Worm (Caenorhabditis elegans): ENCODE data around the gene hsp-17.

hsp-17 gene

DNA sequence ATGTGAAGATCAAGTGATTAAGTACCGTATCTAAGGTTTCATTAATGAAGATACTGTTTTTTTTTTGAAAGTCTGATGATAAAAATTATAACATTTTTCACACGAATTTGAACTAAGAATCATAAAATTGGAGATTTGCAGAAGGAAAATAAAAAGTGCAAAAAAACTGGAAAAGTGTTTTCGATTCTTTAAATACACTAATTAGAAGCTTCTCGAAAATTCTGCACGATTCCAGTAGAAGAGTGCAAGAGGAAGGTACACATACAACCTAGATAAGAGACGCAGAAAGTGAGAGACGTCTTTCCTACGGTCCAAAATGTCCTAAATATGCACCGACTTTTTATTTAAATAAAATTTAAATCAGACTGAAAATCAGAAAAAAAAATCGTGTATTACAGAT, 40.5 kb upstream of the hsp-17 start:
- peak; percentile 75 for TF ChIP-seq mep-1 (tag; optimal IDR thresholded peaks at IDR 0.05)
- TF ChIP-seq lin-14 (GFP tag; optimal IDR thresholded peaks at IDR 0.05), result peak; percentile 2
- no peak for TF ChIP-seq nhr-85 (tag)
- peak; percentile 18 for TF ChIP-seq swsn-7 (tag; optimal IDR thresholded peaks at IDR 0.05)
- TF ChIP-seq hlh-4 (tag; optimal IDR thresholded peaks at IDR 0.05), result no peak

ce11 chrV:8424840-8425814, 39.4 kb upstream of the hsp-17 start:
- TF ChIP-seq nhr-77 (tag; optimal IDR thresholded peaks at IDR 0.05) (no peak), ces-1 (GFP tag; optimal IDR thresholded peaks at IDR 0.05) (no peak), pax-3 (tag; optimal IDR thresholded peaks at IDR 0.05) (no peak), ama-1 (optimal IDR thresholded peaks at IDR 0.05) (peak; percentile 42), nhr-85 (tag) (peak; percentile 65), hpl-2 (GFP tag; optimal IDR thresholded peaks at IDR 0.05) (no peak), nhr-84 (tag; optimal IDR thresholded peaks at IDR 0.05) (no peak), blmp-1 (tag; optimal IDR thresholded peaks at IDR 0.05) (peak; percentile 21), xbp-1 (tag; optimal IDR thresholded peaks at IDR 0.05) (no peak), sup-37 (GFP tag; optimal IDR thresholded peaks at IDR 0.05) (no peak), C16A3.4 (tag; optimal IDR thresholded peaks at IDR 0.05) (no peak), lin-35 (GFP tag; optimal IDR thresholded peaks at IDR 0.05) (peak in 1 of 2 experiments; percentile 18), mep-1 (tag; optimal IDR thresholded peaks at IDR 0.05) (no peak), fkh-10 (GFP tag; optimal IDR thresholded peaks at IDR 0.05) (no peak), elt-2 (tag; optimal IDR thresholded peaks at IDR 0.05) (peak; percentile 79)

ce11 chrV:8417271-8417670, 31.5 kb upstream of the hsp-17 start:
- TF ChIP-seq unc-98 (GFP tag; IDR thresholded peaks at IDR 0.05), result no peak
- TF ChIP-seq mef-2 (tag; optimal IDR thresholded peaks at IDR 0.05), result no peak
- TF ChIP-seq aly-2 (tag; optimal IDR thresholded peaks at IDR 0.05), result no peak
- no peak for TF ChIP-seq efl-3 (GFP tag; optimal IDR thresholded peaks at IDR 0.05)
- TF ChIP-seq fos-1 (tag; optimal IDR thresholded peaks at IDR 0.05), result no peak
- no peak for TF ChIP-seq isw-1 (GFP tag; IDR thresholded peaks at IDR 0.05)
- TF ChIP-seq nhr-47 (tag; optimal IDR thresholded peaks at IDR 0.05), result no peak
- no peak for TF ChIP-seq ama-1 (optimal IDR thresholded peaks at IDR 0.05)
- no peak for TF ChIP-seq egl-27 (tag; optimal IDR thresholded peaks at IDR 0.05)
- TF ChIP-seq nhr-84 (tag; optimal IDR thresholded peaks at IDR 0.05), result no peak
- TF ChIP-seq elt-2 (tag; optimal IDR thresholded peaks at IDR 0.05), result no peak
- TF ChIP-seq vab-15 (tag; optimal IDR thresholded peaks at IDR 0.05), result no peak
- TF ChIP-seq nhr-20 (tag; optimal IDR thresholded peaks at IDR 0.05), result no peak
- TF ChIP-seq jun-1 (tag; optimal IDR thresholded peaks at IDR 0.05), result no peak
- no peak for TF ChIP-seq C34B4.2 (tag; optimal IDR thresholded peaks at IDR 0.05)
- TF ChIP-seq snu-23 (GFP tag; optimal IDR thresholded peaks at IDR 0.05), result no peak
- TF ChIP-seq nhr-28 (tag; optimal IDR thresholded peaks at IDR 0.05), result no peak
- no peak for TF ChIP-seq swsn-7 (tag; optimal IDR thresholded peaks at IDR 0.05)
- no peak for TF ChIP-seq C16A3.4 (tag; optimal IDR thresholded peaks at IDR 0.05)

DNA sequence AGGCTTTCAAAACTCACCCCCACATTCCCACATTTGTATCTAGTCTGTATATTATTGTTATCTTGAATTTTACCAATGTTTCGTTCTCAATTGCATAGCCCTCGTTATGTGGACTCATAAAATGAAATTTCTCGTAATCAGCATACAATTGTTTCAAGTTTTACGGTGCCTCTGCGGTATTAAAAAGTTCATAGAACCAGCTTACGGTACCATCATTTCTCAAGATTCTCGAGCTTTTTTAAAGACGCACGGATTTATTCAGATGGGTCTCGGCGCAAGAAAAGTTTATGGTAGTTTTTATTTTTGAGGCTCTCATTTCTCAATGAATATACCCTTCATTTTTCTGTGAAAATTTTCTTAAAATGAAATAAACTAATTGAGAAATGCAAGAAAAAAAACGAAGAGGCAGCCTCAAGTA, 29.4 kb upstream of the hsp-17 start:
- no peak for TF ChIP-seq nhr-20 (tag; optimal IDR thresholded peaks at IDR 0.05)
- no peak for TF ChIP-seq dpl-1 (GFP tag; optimal IDR thresholded peaks at IDR 0.05)
- no peak for TF ChIP-seq C04F5.9 (tag; optimal IDR thresholded peaks at IDR 0.05)
- TF ChIP-seq ceh-88 (GFP tag; IDR thresholded peaks at IDR 0.05), result no peak
- no peak for TF ChIP-seq snpc-4 (tag; optimal IDR thresholded peaks at IDR 0.05)
- TF ChIP-seq xbp-1 (tag; optimal IDR thresholded peaks at IDR 0.05), result no peak
- no peak for TF ChIP-seq snu-23 (GFP tag; optimal IDR thresholded peaks at IDR 0.05)
- TF ChIP-seq dsc-1 (tag; optimal IDR thresholded peaks at IDR 0.05), result no peak
- no peak for TF ChIP-seq nhr-84 (tag; optimal IDR thresholded peaks at IDR 0.05)
- TF ChIP-seq blmp-1 (tag; optimal IDR thresholded peaks at IDR 0.05), result no peak
- TF ChIP-seq irx-1 (tag; optimal IDR thresholded peaks at IDR 0.05), result no peak
- TF ChIP-seq sup-37 (GFP tag; optimal IDR thresholded peaks at IDR 0.05), result no peak
- no peak for TF ChIP-seq Y116A8C.19 (tag; optimal IDR thresholded peaks at IDR 0.05; ENCODE audit: borderline replicate concordance)
- TF ChIP-seq elt-2 (tag; optimal IDR thresholded peaks at IDR 0.05), result no peak
- TF ChIP-seq mdl-1 (tag; optimal IDR thresholded peaks at IDR 0.05), result no peak
